Worm (Caenorhabditis elegans) whole organism, late embryonic: ENCODE results near the gene clec-63.

Source experiments
- C38D4.7 ChIP-seq: fragments of 200-800 bp; sonication (Bioruptor generic); optimal IDR thresholded peaks from 2 replicates; lab custom pipeline; 2018; ENCODE audit warnings: mild to moderate bottlenecking, missing genetic modification characterization, moderate library complexity, missing compliant biosample characterization
- F13H6.1 ChIP-seq: sonication (generic microtip); optimal IDR thresholded peaks from 2 replicates; lab custom pipeline; 2016; ENCODE audit warnings: missing genetic modification characterization, missing compliant biosample characterization
- K02D7.2 ChIP-seq: sonication (generic microtip); optimal IDR thresholded peaks from 2 replicates; lab custom pipeline; 2017; ENCODE audit warnings: mild to moderate bottlenecking, missing genetic modification characterization, missing compliant biosample characterization
- K09A11.1 ChIP-seq: sonication (generic microtip); optimal IDR thresholded peaks from 2 replicates; lab custom pipeline; 2017; ENCODE audit warnings: antibody characterized with exemption, mild to moderate bottlenecking, missing genetic modification characterization, missing compliant biosample characterization; ENCODE audit not compliant: insufficient read depth
- Y22D7AL.16 ChIP-seq: sonication (generic microtip); optimal IDR thresholded peaks from 2 replicates; lab custom pipeline; 2016; ENCODE audit warnings: missing genetic modification characterization, missing compliant biosample characterization
- ama-1 ChIP-seq: fragments of 150-350 bp; optimal IDR thresholded peaks from 2 replicates; lab custom pipeline; 2014
- ceh-14 ChIP-seq: sonication (generic microtip); optimal IDR thresholded peaks from 2 replicates; lab custom pipeline; 2016; ENCODE audit warnings: missing genotype, missing genetic modification characterization, missing compliant biosample characterization
- ceh-18 ChIP-seq: sonication (generic microtip); optimal IDR thresholded peaks from 2 replicates; lab custom pipeline; 2016; ENCODE audit warnings: missing genetic modification characterization, missing compliant biosample characterization
- ceh-19 ChIP-seq: fragments of 200-800 bp; sonication (Bioruptor generic); optimal IDR thresholded peaks from 2 replicates; lab custom pipeline; 2018; ENCODE audit warnings: mild to moderate bottlenecking, missing genetic modification characterization, missing compliant biosample characterization
- ceh-22 ChIP-seq: sonication (generic microtip); optimal IDR thresholded peaks from 2 replicates; lab custom pipeline; 2017; ENCODE audit warnings: missing biosample characterization, missing genetic modification characterization
- ceh-24 ChIP-seq: sonication (generic microtip); optimal IDR thresholded peaks from 2 replicates; lab custom pipeline; 2016; ENCODE audit warnings: mild to moderate bottlenecking, missing genetic modification characterization, missing compliant biosample characterization
- ceh-30 ChIP-seq: fragments of 150-350 bp; optimal IDR thresholded peaks from 2 replicates; lab custom pipeline; 2014; ENCODE audit warnings: missing biosample characterization, missing genetic modification characterization
- ceh-45 ChIP-seq: fragments of 200-800 bp; sonication (Bioruptor generic); IDR thresholded peaks from 2 replicates; pipeline ENCODE4 v1.3.6; 2022; ENCODE audit warnings: missing genetic modification reagents, missing genetic modification characterization, missing compliant biosample characterization
- ceh-6 ChIP-seq: fragments of 200-800 bp; sonication (Bioruptor generic); optimal IDR thresholded peaks from 2 replicates; lab custom pipeline; 2018; ENCODE audit warnings: mild to moderate bottlenecking, missing genetic modification characterization, missing compliant biosample characterization
- ceh-9 ChIP-seq: sonication (generic microtip); optimal IDR thresholded peaks from 2 replicates; lab custom pipeline; 2016; ENCODE audit warnings: mild to moderate bottlenecking, missing genetic modification characterization, inconsistent platforms, missing compliant biosample characterization
- che-1 ChIP-seq: sonication (generic microtip); optimal IDR thresholded peaks from 2 replicates; lab custom pipeline; 2016; ENCODE audit warnings: mild to moderate bottlenecking, missing genetic modification characterization, missing compliant biosample characterization
- elt-2 ChIP-seq: sonication (generic microtip); optimal IDR thresholded peaks from 2 replicates; lab custom pipeline; 2016; ENCODE audit warnings: missing genetic modification reagents, missing genetic modification characterization, missing compliant biosample characterization
- ets-4 ChIP-seq: sonication (generic microtip); optimal IDR thresholded peaks from 2 replicates; lab custom pipeline; 2016; ENCODE audit warnings: missing genetic modification characterization, missing compliant biosample characterization
- eyg-1 ChIP-seq: sonication (generic microtip); optimal IDR thresholded peaks from 2 replicates; lab custom pipeline; 2016; ENCODE audit warnings: missing genotype, missing genetic modification characterization, missing compliant biosample characterization
- fax-1 ChIP-seq: sonication (generic microtip); optimal IDR thresholded peaks from 2 replicates; lab custom pipeline; 2016; ENCODE audit warnings: missing genotype, missing genetic modification characterization, missing compliant biosample characterization
- fkh-10 ChIP-seq: fragments of 150-350 bp; optimal IDR thresholded peaks from 2 replicates; lab custom pipeline; 2014; ENCODE audit warnings: missing biosample characterization, missing genetic modification reagents, missing genetic modification characterization
- gmeb-2 ChIP-seq: sonication (generic microtip); optimal IDR thresholded peaks from 2 replicates; lab custom pipeline; 2016; ENCODE audit warnings: missing genetic modification characterization, inconsistent platforms, missing compliant biosample characterization
- hlh-6 ChIP-seq: sonication (generic microtip); optimal IDR thresholded peaks from 2 replicates; lab custom pipeline; 2016; ENCODE audit warnings: missing genotype, missing genetic modification characterization, missing compliant biosample characterization
- hlh-8 ChIP-seq: sonication (generic microtip); optimal IDR thresholded peaks from 2 replicates; lab custom pipeline; 2016; ENCODE audit warnings: missing genotype, missing genetic modification characterization, missing compliant biosample characterization
- lin-11 ChIP-seq: fragments of 200-800 bp; sonication (Bioruptor generic); optimal IDR thresholded peaks from 2 replicates; lab custom pipeline; 2018; ENCODE audit warnings: mild to moderate bottlenecking, missing genetic modification characterization, missing compliant biosample characterization
- nfya-1 ChIP-seq: sonication (generic microtip); optimal IDR thresholded peaks from 2 replicates; lab custom pipeline; 2017; ENCODE audit warnings: missing genetic modification characterization, mild to moderate bottlenecking, missing compliant biosample characterization, antibody characterized with exemption, moderate library complexity
- nhr-232 ChIP-seq: sonication (generic microtip); optimal IDR thresholded peaks from 2 replicates; lab custom pipeline; 2016; ENCODE audit warnings: missing genetic modification characterization, missing compliant biosample characterization
- pag-3 ChIP-seq: sonication (generic microtip); optimal IDR thresholded peaks from 2 replicates; lab custom pipeline; 2016; ENCODE audit warnings: missing compliant biosample characterization, missing genetic modification characterization, borderline replicate concordance
- pat-9 ChIP-seq: fragments of 200-800 bp; sonication (Bioruptor generic); optimal IDR thresholded peaks from 2 replicates; lab custom pipeline; 2018; ENCODE audit warnings: mild to moderate bottlenecking, missing genetic modification characterization, moderate library complexity, missing compliant biosample characterization
- pha-4 ChIP-seq: fragments of 150-350 bp; optimal IDR thresholded peaks from 2 replicates; lab custom pipeline; 2018; ENCODE audit warnings: missing biosample characterization, missing genetic modification reagents, missing genetic modification characterization
- pros-1 ChIP-seq: fragments of 150-350 bp; optimal IDR thresholded peaks from 2 replicates; lab custom pipeline; 2014; ENCODE audit warnings: missing biosample characterization, missing genetic modification reagents, missing genetic modification characterization
- ref-2 ChIP-seq: sonication (generic microtip); optimal IDR thresholded peaks from 2 replicates; lab custom pipeline; 2016; ENCODE audit warnings: missing genetic modification characterization, missing compliant biosample characterization
- sdc-2 ChIP-seq: sonication (generic microtip); optimal IDR thresholded peaks from 2 replicates; lab custom pipeline; 2016; ENCODE audit warnings: missing genotype, missing genetic modification characterization, missing compliant biosample characterization
- sox-2 ChIP-seq: fragments of 200-800 bp; sonication (Bioruptor generic); IDR thresholded peaks from 2 replicates; pipeline ENCODE4 v1.3.6; 2022; ENCODE audit warnings: missing genetic modification reagents, missing genetic modification characterization, missing compliant biosample characterization
- sox-4 ChIP-seq: sonication (generic microtip); optimal IDR thresholded peaks from 2 replicates; lab custom pipeline; 2017; ENCODE audit warnings: mild to moderate bottlenecking, missing genetic modification characterization, inconsistent platforms, missing compliant biosample characterization
- syd-9 ChIP-seq: sonication (generic microtip); optimal IDR thresholded peaks from 2 replicates; lab custom pipeline; 2016; ENCODE audit warnings: mild to moderate bottlenecking, missing genetic modification characterization, moderate library complexity, missing compliant biosample characterization
- tbx-2 ChIP-seq: sonication (generic microtip); optimal IDR thresholded peaks from 2 replicates; lab custom pipeline; 2016; ENCODE audit warnings: missing genetic modification characterization, missing compliant biosample characterization
- unc-3 ChIP-seq, 2 experiments: fragments of 200-800 bp in 1 of 2; sonication (Bioruptor generic) in 1 of 2; sonication (generic microtip) in 1 of 2; conservative IDR thresholded peaks in 1 of 2; optimal IDR thresholded peaks in 1 of 2; 2 replicates each; pipeline versions ENCODE4 v1.3.6 to Lab custom; 2016 to 2022; ENCODE audit warnings: missing compliant biosample characterization in 2 of 2, missing genetic modification characterization in 2 of 2, missing genetic modification reagents in 1 of 2
- unc-42 ChIP-seq: sonication (generic microtip); optimal IDR thresholded peaks from 2 replicates; lab custom pipeline; 2016; ENCODE audit warnings: missing genotype, missing genetic modification characterization, missing compliant biosample characterization
- zip-5 ChIP-seq: sonication (generic microtip); optimal IDR thresholded peaks from 2 replicates; lab custom pipeline; 2016; ENCODE audit warnings: missing genetic modification characterization, missing compliant biosample characterization
- ztf-16 ChIP-seq: sonication (generic microtip); optimal IDR thresholded peaks from 2 replicates; lab custom pipeline; 2017; ENCODE audit warnings: missing genetic modification characterization, missing compliant biosample characterization

clec-63 gene

DNA sequence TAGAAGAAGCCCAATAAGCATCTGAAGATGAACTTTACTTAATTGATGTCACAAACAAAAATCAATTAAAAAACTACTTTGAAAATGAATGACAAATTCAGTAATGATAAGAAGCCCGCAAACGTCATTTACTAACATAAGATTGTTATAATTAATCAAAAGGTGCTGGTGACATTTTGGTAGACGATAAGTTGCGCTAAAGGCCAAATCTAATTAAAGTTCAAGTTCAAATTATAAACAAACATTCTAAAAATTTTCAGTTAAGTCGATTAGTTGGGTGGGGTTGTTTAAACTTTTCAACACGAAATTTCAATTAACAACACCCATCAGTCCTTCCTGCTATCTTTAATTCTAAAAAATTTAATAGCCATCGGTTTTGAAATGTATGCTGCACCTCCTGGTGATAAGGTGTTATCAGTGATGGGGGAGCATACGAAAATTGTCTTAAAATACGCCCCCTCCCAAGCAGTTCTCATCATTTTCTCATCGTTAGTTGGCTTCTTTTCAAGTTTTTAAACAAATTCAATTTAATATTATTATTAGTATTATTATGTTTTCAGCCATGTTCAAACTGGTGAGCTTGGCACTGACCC is at the start of gene clec-63, which contains the start of gene clec-62:
Gene clec-63 (plus strand): TSS at position 561 of the 593 bp plus-strand sequence.
Gene clec-62 (minus strand): TSS at position 51 of the 593 bp plus-strand sequence.
- TF ChIP-seq K02D7.2 (no peak), pag-3 (tag; lab: Kevin White, UChicago) (no peak), pha-4 (no peak), F13H6.1 (tag; lab: Kevin White, UChicago) (no peak), ceh-6 (GFP tag; lab: Kevin White, UChicago) (no peak), ama-1 (lab: Kevin White, UChicago) (no peak), pros-1 (no peak), syd-9 (tag; lab: Kevin White, UChicago) (no peak), sox-2 (GFP tag; lab: Robert Waterston, UW) (no peak), zip-5 (no peak), pat-9 (tag; lab: Kevin White, UChicago) (no peak), K09A11.1 (tag; lab: Kevin White, UChicago) (no peak), fkh-10 (GFP tag; lab: Kevin White, UChicago) (no peak), sdc-2 (no peak), gmeb-2 (tag; lab: Kevin White, UChicago) (no peak), hlh-8 (no peak), ceh-24 (tag; lab: Kevin White, UChicago) (no peak), nhr-232 (tag; lab: Kevin White, UChicago) (no peak), che-1 (tag; lab: Kevin White, UChicago) (no peak), lin-11 (tag; lab: Kevin White, UChicago) (no peak)

DNA sequence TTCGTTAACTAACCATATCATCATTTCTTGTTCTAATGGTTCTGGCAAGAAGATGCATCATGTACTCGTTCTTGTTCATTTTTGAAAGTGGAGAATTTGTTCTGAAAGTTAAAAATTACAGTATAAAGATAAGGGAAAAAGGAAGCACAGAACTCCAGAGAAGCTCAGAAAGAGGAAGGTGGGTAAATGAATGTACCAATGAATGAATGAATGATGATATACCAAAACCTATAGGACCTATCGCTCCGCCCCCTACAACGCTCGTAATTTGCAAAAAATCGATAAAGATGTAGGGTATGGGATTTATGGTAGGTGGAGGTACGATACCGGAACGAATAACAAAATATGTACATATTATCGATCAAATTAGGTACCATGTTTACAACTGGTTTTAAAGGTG is 47.7 kb upstream of the clec-63 start, which contains the start of gene pes-10:
Gene pes-10 (minus strand): TSS at position 101 of the 400 bp plus-strand sequence.
- TF ChIP-seq ceh-19 (GFP tag; lab: Kevin White, UChicago) (no peak), ceh-14 (tag; lab: Kevin White, UChicago) (no peak), hlh-6 (tag; lab: Kevin White, UChicago) (no peak), lin-11 (tag; lab: Kevin White, UChicago) (no peak), ref-2 (tag; lab: Kevin White, UChicago) (no peak), nfya-1 (tag; lab: Kevin White, UChicago) (no peak), gmeb-2 (tag; lab: Kevin White, UChicago) (no peak), tbx-2 (tag; lab: Kevin White, UChicago) (no peak), unc-42 (tag; lab: Kevin White, UChicago) (no peak), Y22D7AL.16 (tag; lab: Kevin White, UChicago) (no peak), ceh-18 (tag; lab: Kevin White, UChicago) (no peak)

DNA sequence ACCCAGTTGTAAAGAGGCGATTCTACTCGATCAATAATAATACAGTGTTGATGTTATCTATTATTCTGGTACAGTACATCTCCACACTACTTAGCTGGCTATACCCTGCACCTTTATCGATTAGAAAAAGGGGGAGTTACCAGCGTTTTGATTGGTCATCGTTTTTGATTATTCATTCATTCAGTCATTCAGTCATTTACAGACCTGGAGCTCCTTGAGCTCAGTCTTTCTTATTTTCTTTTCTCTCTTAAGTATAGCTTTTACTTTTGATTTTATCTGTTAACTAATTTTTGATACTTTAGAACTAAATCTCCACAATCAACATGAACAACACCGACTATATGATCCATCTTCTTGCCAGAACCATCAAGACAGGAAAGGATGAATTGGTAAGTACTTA is 45.3 kb upstream of the clec-63 start, which contains the start of gene Y46G5A.28:
Gene Y46G5A.28 (plus strand): TSS at position 301 of the 400 bp plus-strand sequence.
- no peak for TF ChIP-seq eyg-1 (tag; lab: Kevin White, UChicago)
- TF ChIP-seq K09A11.1 (tag; lab: Kevin White, UChicago), result no peak
- TF ChIP-seq ceh-22, result no peak
- no peak for TF ChIP-seq zip-5
- TF ChIP-seq ceh-9 (tag; lab: Kevin White, UChicago), result no peak
- TF ChIP-seq elt-2 (tag; lab: Kevin White, UChicago), result no peak
- TF ChIP-seq ceh-30 (tag; lab: Kevin White, UChicago), result no peak
- no peak for TF ChIP-seq C38D4.7 (GFP tag; lab: Kevin White, UChicago)
- no peak for TF ChIP-seq ceh-6 (GFP tag; lab: Kevin White, UChicago)
- TF ChIP-seq Y22D7AL.16 (tag; lab: Kevin White, UChicago), result no peak
- no peak for TF ChIP-seq fax-1 (tag; lab: Kevin White, UChicago)
- no peak for TF ChIP-seq fkh-10 (GFP tag; lab: Kevin White, UChicago)
- TF ChIP-seq ztf-16 (tag; lab: Kevin White, UChicago), result no peak
- no peak for TF ChIP-seq ceh-19 (GFP tag; lab: Kevin White, UChicago)
- no peak for TF ChIP-seq nhr-232 (tag; lab: Kevin White, UChicago)
- TF ChIP-seq ets-4, result no peak
- TF ChIP-seq ceh-45 (GFP tag; lab: Robert Waterston, UW), result no peak
- no peak for TF ChIP-seq sox-4
- no peak for TF ChIP-seq unc-3 (GFP tag; conservative IDR thresholded peaks at IDR 0.05; lab: Robert Waterston, UW)
- no peak for TF ChIP-seq unc-3 (tag; optimal IDR thresholded peaks at IDR 0.05; lab: Kevin White, UChicago)
